Fruit fly (Drosophila melanogaster): ENCODE results near the gene Obp22a.

DNA sequence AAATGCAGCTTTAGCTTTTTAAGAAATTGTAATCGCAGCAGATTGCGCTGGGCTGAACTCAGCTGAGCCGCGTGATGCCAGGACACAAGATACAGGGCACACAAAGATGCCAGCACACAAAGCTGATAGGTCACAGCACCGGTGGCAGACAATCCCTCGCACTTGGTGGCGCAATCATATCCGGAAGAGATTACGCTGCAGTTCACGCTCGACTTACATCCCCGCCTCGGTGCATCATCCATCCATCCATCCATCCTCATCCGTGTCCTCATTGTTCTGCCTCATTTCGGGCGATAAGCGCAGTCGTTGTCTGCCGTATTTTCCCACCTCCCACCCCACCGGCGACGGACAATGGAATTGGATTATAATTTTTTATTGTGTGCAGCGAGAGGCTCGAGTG lies 44.0 kb downstream of the Obp22a start:
- TF ChIP-seq klu (GFP tag; IDR thresholded peaks at IDR 0.05) = no peak
- TF ChIP-seq cato (GFP tag; optimal IDR thresholded peaks at IDR 0.05; ENCODE audit: borderline replicate concordance) = no peak
- TF ChIP-seq CG4282 (GFP tag; optimal IDR thresholded peaks at IDR 0.05) = no peak
- TF ChIP-seq CG6765 (GFP tag; optimal IDR thresholded peaks at IDR 0.05) = no peak
- TF ChIP-seq abd-A (tag; optimal IDR thresholded peaks at IDR 0.05) = no peak
- TF ChIP-seq Oaz (GFP tag; IDR thresholded peaks at IDR 0.05) = no peak
- TF ChIP-seq CG10979 (tag; optimal IDR thresholded peaks at IDR 0.05) = no peak
- no peak for TF ChIP-seq br (optimal IDR thresholded peaks at IDR 0.05)
- TF ChIP-seq ash1 (GFP tag; optimal IDR thresholded peaks at IDR 0.05) = no peak
- no peak for TF ChIP-seq ttk (GFP tag; IDR thresholded peaks at IDR 0.05)
- no peak for TF ChIP-seq cwo (GFP tag; optimal IDR thresholded peaks at IDR 0.05)
- no peak for TF ChIP-seq CG6175 (GFP tag; IDR thresholded peaks at IDR 0.05)
- no peak for TF ChIP-seq fd96Cb (tag; optimal IDR thresholded peaks at IDR 0.05)
- no peak for TF ChIP-seq CG6272 (GFP tag; IDR thresholded peaks at IDR 0.05)

All from whole organism, embryonic.